Worm (Caenorhabditis elegans): ENCODE results near the gene dmsr-8.

dmsr-8 gene

ce11 chrV:10536095-10536691, 22.0 kb upstream of the dmsr-8 start, which contains the start of gene ppm-1.A:
Gene ppm-1.A, minus strand, starts transcription at chrV:10536388.
- no peak for TF ChIP-seq nhr-6 (tag; optimal IDR thresholded peaks at IDR 0.05)
- TF ChIP-seq nhr-21 (tag; optimal IDR thresholded peaks at IDR 0.05), result no peak
- TF ChIP-seq nhr-10 (tag; optimal IDR thresholded peaks at IDR 0.05), result no peak
- no peak for TF ChIP-seq elt-1 (tag; optimal IDR thresholded peaks at IDR 0.05)
- TF ChIP-seq peb-1 (tag; optimal IDR thresholded peaks at IDR 0.05), result no peak
- TF ChIP-seq ama-1 (optimal IDR thresholded peaks at IDR 0.05), result peak; percentile 14
- no peak for TF ChIP-seq R02D3.7 (tag; optimal IDR thresholded peaks at IDR 0.05)
- no peak for TF ChIP-seq alr-1 (tag; optimal IDR thresholded peaks at IDR 0.05)
- no peak for TF ChIP-seq ceh-82 (tag; optimal IDR thresholded peaks at IDR 0.05)
- TF ChIP-seq nhr-23 (tag; optimal IDR thresholded peaks at IDR 0.05), result no peak
- no peak for TF ChIP-seq aly-2 (tag; optimal IDR thresholded peaks at IDR 0.05)
- peak; percentile 39 for TF ChIP-seq nhr-25 (tag; optimal IDR thresholded peaks at IDR 0.05)
- TF ChIP-seq zag-1 (tag; optimal IDR thresholded peaks at IDR 0.05), result no peak
- no peak for TF ChIP-seq C34F6.9 (tag; optimal IDR thresholded peaks at IDR 0.05)
- no peak for TF ChIP-seq ztf-11 (tag; optimal IDR thresholded peaks at IDR 0.05)
- peak; percentile 42 for TF ChIP-seq crh-2 (tag; optimal IDR thresholded peaks at IDR 0.05)
- peak; percentile 33 for TF ChIP-seq blmp-1 (tag; optimal IDR thresholded peaks at IDR 0.05; ENCODE audit: insufficient read depth)
- TF ChIP-seq F13H6.1 (tag; optimal IDR thresholded peaks at IDR 0.05), result no peak
- TF ChIP-seq skn-1 (tag; optimal IDR thresholded peaks at IDR 0.05), result no peak
- TF ChIP-seq nhr-12 (tag; optimal IDR thresholded peaks at IDR 0.05), result no peak
- no peak for TF ChIP-seq nhr-77 (tag; optimal IDR thresholded peaks at IDR 0.05)
- TF ChIP-seq Y55F3AM.14 (GFP tag; optimal IDR thresholded peaks at IDR 0.05), result no peak
- TF ChIP-seq sem-4 (tag; optimal IDR thresholded peaks at IDR 0.05), result no peak
- TF ChIP-seq mab-5 (tag; optimal IDR thresholded peaks at IDR 0.05), result no peak
- TF ChIP-seq mdl-1 (tag; optimal IDR thresholded peaks at IDR 0.05), result no peak
- peak; percentile 1 for TF ChIP-seq sma-3 (GFP tag; optimal IDR thresholded peaks at IDR 0.05)
- peak; percentile 10 for TF ChIP-seq lin-11 (tag; optimal IDR thresholded peaks at IDR 0.05)
- no peak for TF ChIP-seq nhr-11 (tag; optimal IDR thresholded peaks at IDR 0.05)
- TF ChIP-seq nhr-129 (tag; optimal IDR thresholded peaks at IDR 0.05), result peak; percentile 46
- TF ChIP-seq lsy-2 (tag; optimal IDR thresholded peaks at IDR 0.05), result peak in 1 of 2 experiments; percentile 1
- no peak for TF ChIP-seq mbf-1 (tag; optimal IDR thresholded peaks at IDR 0.05)
- no peak for TF ChIP-seq nhr-237 (tag; optimal IDR thresholded peaks at IDR 0.05)
- peak; percentile 52 for TF ChIP-seq gmeb-1 (tag; optimal IDR thresholded peaks at IDR 0.05)
- TF ChIP-seq unc-39 (tag; optimal IDR thresholded peaks at IDR 0.05), result no peak
- no peak for TF ChIP-seq lin-13 (GFP tag; optimal IDR thresholded peaks at IDR 0.05)
- peak; percentile 1 for TF ChIP-seq sma-9 (GFP tag; optimal IDR thresholded peaks at IDR 0.05)
- TF ChIP-seq sma-9 (tag; optimal IDR thresholded peaks at IDR 0.05), result no peak
- TF ChIP-seq ztf-1 (GFP tag; conservative IDR thresholded peaks at IDR 0.05), result no peak
- TF ChIP-seq dmd-4 (tag; optimal IDR thresholded peaks at IDR 0.05), result no peak
- no peak for TF ChIP-seq elt-3 (tag; optimal IDR thresholded peaks at IDR 0.05)
- TF ChIP-seq ZK546.5 (tag; optimal IDR thresholded peaks at IDR 0.05), result no peak
- peak; percentile 0 for TF ChIP-seq fos-1 (tag; optimal IDR thresholded peaks at IDR 0.05)
- no peak for TF ChIP-seq ceh-16 (tag; optimal IDR thresholded peaks at IDR 0.05)
- TF ChIP-seq ztf-4 (tag; optimal IDR thresholded peaks at IDR 0.05), result no peak
- no peak for TF ChIP-seq egl-27 (tag; optimal IDR thresholded peaks at IDR 0.05)
- TF ChIP-seq snpc-4 (tag; optimal IDR thresholded peaks at IDR 0.05), result no peak
- no peak for TF ChIP-seq unc-55 (GFP tag; optimal IDR thresholded peaks at IDR 0.05)
- no peak for TF ChIP-seq lin-39 (tag; optimal IDR thresholded peaks at IDR 0.05)
- no peak for TF ChIP-seq unc-62 (GFP tag; optimal IDR thresholded peaks at IDR 0.05)
